Worm (Caenorhabditis elegans): Measurements from ENCODE around the gene ZC196.4.

DNA sequence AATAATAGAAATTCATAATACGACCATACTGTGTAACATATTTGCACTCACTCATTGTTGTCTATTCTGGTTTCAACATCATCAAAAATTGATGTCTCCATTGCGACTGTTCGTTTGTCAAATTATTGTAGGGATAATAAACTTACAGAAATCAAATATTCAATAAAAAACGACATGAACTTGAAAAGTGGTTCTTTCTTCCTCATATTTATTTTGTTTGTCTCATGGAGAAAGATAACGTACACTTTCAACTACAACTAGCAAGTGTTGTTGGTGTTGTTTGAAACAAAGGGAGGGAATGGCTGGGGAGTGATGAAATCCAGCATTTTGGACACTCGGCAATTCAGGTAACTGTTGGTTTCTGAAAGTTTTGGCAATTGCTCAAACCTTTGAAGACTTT, 33.0 kb downstream of the ZC196.4 start, which contains the start of gene B0507.9:
- TF ChIP-seq dmd-4 (tag; optimal IDR thresholded peaks at IDR 0.05; ENCODE audit: borderline replicate concordance): no peak
- no peak for TF ChIP-seq ceh-31 (tag; optimal IDR thresholded peaks at IDR 0.05)
- TF ChIP-seq unc-3 (GFP tag; conservative IDR thresholded peaks at IDR 0.05): no peak
- TF ChIP-seq unc-3 (tag; optimal IDR thresholded peaks at IDR 0.05): no peak
- TF ChIP-seq pha-4 (tag; optimal IDR thresholded peaks at IDR 0.05): no peak
- no peak for TF ChIP-seq tbx-7 (tag; optimal IDR thresholded peaks at IDR 0.05)
- TF ChIP-seq nfya-1 (tag; optimal IDR thresholded peaks at IDR 0.05): no peak
- no peak for TF ChIP-seq F13H6.1 (tag; optimal IDR thresholded peaks at IDR 0.05)
- TF ChIP-seq K09A11.1 (tag; optimal IDR thresholded peaks at IDR 0.05; ENCODE audit: insufficient read depth): no peak
- no peak for TF ChIP-seq elt-2 (tag; optimal IDR thresholded peaks at IDR 0.05)
- no peak for TF ChIP-seq rnt-1 (tag; optimal IDR thresholded peaks at IDR 0.05)
- no peak for TF ChIP-seq ama-1 (optimal IDR thresholded peaks at IDR 0.05)
- TF ChIP-seq unc-42 (tag; optimal IDR thresholded peaks at IDR 0.05): no peak
